Worm (Caenorhabditis elegans): ENCODE results near the gene R07E5.19.

R07E5.19 gene

ce11 chrIII:4404339-4404836 lies 13.5 kb downstream of the R07E5.19 start, which contains the start of the genes R07E5.17 and snfc-5:
R07E5.17 (minus strand) TSS chrIII:4404436.
snfc-5 (plus strand) TSS chrIII:4404786.
- TF ChIP-seq dpl-1 (GFP tag; optimal IDR thresholded peaks at IDR 0.05) = peak; percentile 47
- TF ChIP-seq lin-38 (GFP tag; IDR thresholded peaks at IDR 0.05) = peak; percentile 82
- peak; percentile 25 for TF ChIP-seq pqm-1 (tag; optimal IDR thresholded peaks at IDR 0.05)
- TF ChIP-seq lin-15B (tag; optimal IDR thresholded peaks at IDR 0.05) = no peak
- TF ChIP-seq mep-1 (tag; optimal IDR thresholded peaks at IDR 0.05) = no peak
- TF ChIP-seq F10B5.3 (tag; optimal IDR thresholded peaks at IDR 0.05) = no peak
- TF ChIP-seq madf-9 (GFP tag; conservative IDR thresholded peaks at IDR 0.05) = no peak
- TF ChIP-seq dmd-9 (GFP tag; IDR thresholded peaks at IDR 0.05) = no peak
- no peak for TF ChIP-seq D1046.2 (GFP tag; IDR thresholded peaks at IDR 0.05)
- TF ChIP-seq nhr-77 (tag; optimal IDR thresholded peaks at IDR 0.05) = peak; percentile 46
- TF ChIP-seq mdl-1 (tag; optimal IDR thresholded peaks at IDR 0.05) = peak in 1 of 2 experiments; percentile 21
- no peak for TF ChIP-seq nhr-6 (tag; optimal IDR thresholded peaks at IDR 0.05)
- no peak for TF ChIP-seq spr-3 (GFP tag; optimal IDR thresholded peaks at IDR 0.05)

- TF ChIP-seq zip-2 (tag; optimal IDR thresholded peaks at IDR 0.05) (no peak), D1046.2 (GFP tag; IDR thresholded peaks at IDR 0.05) (no peak), ama-1 (optimal IDR thresholded peaks at IDR 0.05) (no peak), lin-38 (GFP tag; IDR thresholded peaks at IDR 0.05) (no peak), nhr-76 (tag; optimal IDR thresholded peaks at IDR 0.05) (no peak), ceh-32 (tag; optimal IDR thresholded peaks at IDR 0.05; ENCODE audit: poor library complexity) (no peak), R02D3.7 (tag; optimal IDR thresholded peaks at IDR 0.05) (no peak), cey-2 (tag; optimal IDR thresholded peaks at IDR 0.05; ENCODE audit: borderline replicate concordance, insufficient read depth) (no peak), mdl-1 (tag; optimal IDR thresholded peaks at IDR 0.05) (no peak), nhr-25 (tag; optimal IDR thresholded peaks at IDR 0.05; ENCODE audit: borderline replicate concordance, insufficient read depth) (no peak), F10B5.3 (tag; optimal IDR thresholded peaks at IDR 0.05) (no peak), fos-1 (tag; optimal IDR thresholded peaks at IDR 0.05) (no peak), hlh-30 (tag; optimal IDR thresholded peaks at IDR 0.05; ENCODE audit: insufficient read depth) (no peak), spr-3 (GFP tag; optimal IDR thresholded peaks at IDR 0.05) (no peak)
Observed at ce11 chrIII:4401142-4401541, 16.7 kb downstream of the R07E5.19 start, which contains the start of gene R07E5.15. R07E5.15 (plus strand) TSS chrIII:4401442.

- TF ChIP-seq ceh-28 (tag; optimal IDR thresholded peaks at IDR 0.05) (peak; percentile 51), hif-1 (tag; optimal IDR thresholded peaks at IDR 0.05) (no peak)
Observed at ce11 chrIII:4398463-4398862, 19.4 kb downstream of the R07E5.19 start, which contains the start of gene R07E5.6. R07E5.6 (plus strand) TSS chrIII:4398763.

- TF ChIP-seq ceh-20 (GFP tag; IDR thresholded peaks at IDR 0.05) = no peak
- TF ChIP-seq snpc-4 (tag; optimal IDR thresholded peaks at IDR 0.05) = no peak
- TF ChIP-seq zip-2 (tag; optimal IDR thresholded peaks at IDR 0.05) = no peak
- TF ChIP-seq ctbp-1 (GFP tag; IDR thresholded peaks at IDR 0.05) = no peak
- TF ChIP-seq ZK546.5 (tag; optimal IDR thresholded peaks at IDR 0.05) = no peak
- TF ChIP-seq F44E2.7 (GFP tag; IDR thresholded peaks at IDR 0.05) = no peak
- no peak for TF ChIP-seq tag-97 (GFP tag; IDR thresholded peaks at IDR 0.05)
- TF ChIP-seq nhr-48 (tag; optimal IDR thresholded peaks at IDR 0.05) = no peak
- TF ChIP-seq nhr-76 (tag; optimal IDR thresholded peaks at IDR 0.05) = no peak
- TF ChIP-seq pha-4 (GFP tag; IDR thresholded peaks at IDR 0.05) = no peak
- no peak for TF ChIP-seq pha-4 (tag; optimal IDR thresholded peaks at IDR 0.05)
- TF ChIP-seq hlh-30 (tag; optimal IDR thresholded peaks at IDR 0.05; ENCODE audit: insufficient read depth) = no peak
- TF ChIP-seq lim-7 (GFP tag; IDR thresholded peaks at IDR 0.05) = no peak
- no peak for TF ChIP-seq nhr-28 (tag; optimal IDR thresholded peaks at IDR 0.05)
- no peak for TF ChIP-seq ceh-82 (tag; optimal IDR thresholded peaks at IDR 0.05)
- no peak for TF ChIP-seq mxl-2 (GFP tag; conservative IDR thresholded peaks at IDR 0.05)
- TF ChIP-seq ztf-11 (tag; optimal IDR thresholded peaks at IDR 0.05) = no peak
- TF ChIP-seq daf-16 (GFP tag; optimal IDR thresholded peaks at IDR 0.05) = no peak
- TF ChIP-seq daf-16 (tag; optimal IDR thresholded peaks at IDR 0.05) = no peak
- TF ChIP-seq saeg-2 (GFP tag; IDR thresholded peaks at IDR 0.05) = no peak
- TF ChIP-seq lir-3 (tag; optimal IDR thresholded peaks at IDR 0.05) = no peak
- TF ChIP-seq T20F7.1 (GFP tag; optimal IDR thresholded peaks at IDR 0.05) = no peak
Observed at ce11 chrIII:4397115-4397514, 20.7 kb downstream of the R07E5.19 start, which contains the start of gene R07E5.5. R07E5.5 (plus strand) TSS chrIII:4397415.

All from whole organism, L4 larva.